Worm (Caenorhabditis elegans): Measurements from ENCODE around the gene math-45.

ce11 chrII:1475328-1475727, 41.9 kb downstream of the math-45 start:
- TF ChIP-seq lin-39 (tag; optimal IDR thresholded peaks at IDR 0.05) (no peak), ama-1 (optimal IDR thresholded peaks at IDR 0.05) (no peak), mdl-1 (tag; optimal IDR thresholded peaks at IDR 0.05) (no peak), R02D3.7 (tag; optimal IDR thresholded peaks at IDR 0.05) (no peak), lsy-12 (tag; optimal IDR thresholded peaks at IDR 0.05) (no peak), nhr-11 (tag; optimal IDR thresholded peaks at IDR 0.05) (no peak), pha-4 (tag; optimal IDR thresholded peaks at IDR 0.05) (no peak), tbx-2 (tag; optimal IDR thresholded peaks at IDR 0.05) (no peak), zag-1 (tag; optimal IDR thresholded peaks at IDR 0.05) (no peak), unc-62 (GFP tag; optimal IDR thresholded peaks at IDR 0.05) (no peak), jun-1 (tag; optimal IDR thresholded peaks at IDR 0.05) (no peak), fos-1 (tag; optimal IDR thresholded peaks at IDR 0.05) (no peak), aly-2 (tag; optimal IDR thresholded peaks at IDR 0.05) (no peak)

Measured in whole organism, L3 larva.